Worm (Caenorhabditis elegans): ENCODE data around the gene clec-132.

The clec-132 gene

ce11 chrII:3546381-3546931, 30.4 kb upstream of the clec-132 start, which contains the start of gene apd-3:
Gene apd-3 (minus strand): TSS chrII:3546431.
- no peak for TF ChIP-seq let-526 (GFP tag; IDR thresholded peaks at IDR 0.05)
- no peak for TF ChIP-seq F10E7.11 (tag; optimal IDR thresholded peaks at IDR 0.05)
- TF ChIP-seq nhr-90 (tag; optimal IDR thresholded peaks at IDR 0.05), result no peak
- peak; percentile 10 for TF ChIP-seq snpc-3.4 (tag; optimal IDR thresholded peaks at IDR 0.05)
- TF ChIP-seq B0019.2 (GFP tag; conservative IDR thresholded peaks at IDR 0.05), result no peak
- no peak for TF ChIP-seq akir-1 (GFP tag; optimal IDR thresholded peaks at IDR 0.05)
- TF ChIP-seq ceh-91 (GFP tag; IDR thresholded peaks at IDR 0.05), result 0 out of 2 replicates have a peak, but pooled peaks have one; percentile 38
- TF ChIP-seq rec-8 (tag; optimal IDR thresholded peaks at IDR 0.05), result no peak
- TF ChIP-seq mcd-1 (GFP tag; IDR thresholded peaks at IDR 0.05), result peak; percentile 32; the same call in 1 of the 2 replicates
- TF ChIP-seq hlh-12 (tag; optimal IDR thresholded peaks at IDR 0.05), result no peak
- TF ChIP-seq ceh-79 (tag; optimal IDR thresholded peaks at IDR 0.05), result no peak
- TF ChIP-seq hrde-1 (tag; optimal IDR thresholded peaks at IDR 0.05; ENCODE audit: borderline replicate concordance), result no peak
- TF ChIP-seq snpc-1.1 (tag; optimal IDR thresholded peaks at IDR 0.05; ENCODE audit: insufficient read depth), result no peak
- TF ChIP-seq ceh-27 (GFP tag; optimal IDR thresholded peaks at IDR 0.05), result no peak
- no peak for TF ChIP-seq ztf-26 (tag; optimal IDR thresholded peaks at IDR 0.05)
- no peak for TF ChIP-seq die-1 (tag; optimal IDR thresholded peaks at IDR 0.05)
- TF ChIP-seq gei-17 (GFP tag; optimal IDR thresholded peaks at IDR 0.05), result no peak
- TF ChIP-seq madf-6 (GFP tag; IDR thresholded peaks at IDR 0.05), result peak; percentile 95
- TF ChIP-seq hsf-1 (GFP tag; IDR thresholded peaks at IDR 0.05), result no peak
- no peak for TF ChIP-seq Y79H2A.3 (GFP tag; conservative IDR thresholded peaks at IDR 0.05)
- TF ChIP-seq nhr-80 (tag; optimal IDR thresholded peaks at IDR 0.05), result no peak
- no peak for TF ChIP-seq C06A6.2 (GFP tag; conservative IDR thresholded peaks at IDR 0.05)
- TF ChIP-seq egl-18 (GFP tag; IDR thresholded peaks at IDR 0.05), result no peak
- TF ChIP-seq attf-3 (GFP tag; conservative IDR thresholded peaks at IDR 0.05), result no peak
- no peak for TF ChIP-seq K12H6.12 (tag; optimal IDR thresholded peaks at IDR 0.05)
- TF ChIP-seq cebp-2 (GFP tag; IDR thresholded peaks at IDR 0.05), result no peak
- peak; percentile 19 for TF ChIP-seq snpc-1.3 (tag; optimal IDR thresholded peaks at IDR 0.05; ENCODE audit: insufficient read depth)
- no peak for TF ChIP-seq ama-1 (optimal IDR thresholded peaks at IDR 0.05)
- TF ChIP-seq ama-1 (GFP tag; optimal IDR thresholded peaks at IDR 0.05), result no peak
- no peak for TF ChIP-seq pbrm-1 (GFP tag; IDR thresholded peaks at IDR 0.05)
- no peak for TF ChIP-seq ztf-28 (GFP tag; IDR thresholded peaks at IDR 0.05)
- peak; percentile 98 for TF ChIP-seq lsl-1 (GFP tag; optimal IDR thresholded peaks at IDR 0.05)
- no peak for TF ChIP-seq rpc-1 (optimal IDR thresholded peaks at IDR 0.05)
- TF ChIP-seq rpc-1 (tag; optimal IDR thresholded peaks at IDR 0.05), result no peak
- TF ChIP-seq sea-2 (GFP tag; IDR thresholded peaks at IDR 0.05), result no peak
- TF ChIP-seq T26A5.8 (tag; optimal IDR thresholded peaks at IDR 0.05), result no peak
- TF ChIP-seq efl-1 (GFP tag; optimal IDR thresholded peaks at IDR 0.05), result peak; percentile 27
- peak; percentile 58 for TF ChIP-seq D2030.7 (GFP tag; IDR thresholded peaks at IDR 0.05)
- no peak for TF ChIP-seq F23B12.7 (tag; optimal IDR thresholded peaks at IDR 0.05; ENCODE audit: insufficient read depth)
- peak; percentile 4 for TF ChIP-seq lin-54 (GFP tag; optimal IDR thresholded peaks at IDR 0.05)
- no peak for TF ChIP-seq let-607 (tag; optimal IDR thresholded peaks at IDR 0.05)
- TF ChIP-seq madf-8 (GFP tag; conservative IDR thresholded peaks at IDR 0.05), result peak; percentile 82
- TF ChIP-seq F33H1.4 (GFP tag; IDR thresholded peaks at IDR 0.05), result peak; percentile 93
- TF ChIP-seq Y53G8AR.9 (GFP tag; conservative IDR thresholded peaks at IDR 0.05), result no peak
- no peak for TF ChIP-seq F55B11.4 (tag; optimal IDR thresholded peaks at IDR 0.05; ENCODE audit: borderline replicate concordance, insufficient read depth)
- no peak for TF ChIP-seq him-1 (tag; optimal IDR thresholded peaks at IDR 0.05)
- no peak for TF ChIP-seq nhr-120 (GFP tag; IDR thresholded peaks at IDR 0.05)
- TF ChIP-seq attf-6 (GFP tag; IDR thresholded peaks at IDR 0.05), result no peak
